Worm (Caenorhabditis elegans) whole organism, midembryonic: ENCODE measurements around the gene Y57G11B.5.

ENCODE experiments used
- tab-1 ChIP-seq: fragments of 200-800 bp; sonication (Bioruptor generic); IDR thresholded peaks from 2 replicates; pipeline ENCODE4 v1.3.6; 2022; ENCODE audit warnings: missing genetic modification characterization, missing compliant biosample characterization
- ztf-23 ChIP-seq: fragments of 200-800 bp; sonication (Bioruptor generic); IDR thresholded peaks from 2 replicates; pipeline ENCODE4 v1.3.6; 2022; ENCODE audit warnings: missing genetic modification reagents, missing genetic modification characterization, missing compliant biosample characterization

- TF ChIP-seq ztf-23 (GFP tag; lab: Robert Waterston, UW) (no peak), tab-1 (GFP tag; lab: Robert Waterston, UW) (no peak)
Observed at ce11 chrIV:14605143-14605542, 30.5 kb downstream of the Y57G11B.5 start.
